Worm (Caenorhabditis elegans) whole organism, early embryonic: ENCODE data around the gene T26C5.5.
A peak's percentile ranks its signal among the peaks of the same experiment; 100 is the strongest.

ENCODE experiments used
- B0310.2 ChIP-seq: sonication (generic microtip); optimal IDR thresholded peaks from 2 replicates; lab custom pipeline; 2016; ENCODE audit warnings: mild to moderate bottlenecking, missing genetic modification characterization, missing compliant biosample characterization
- F13C5.2 ChIP-seq: sonication (generic microtip); optimal IDR thresholded peaks from 2 replicates; lab custom pipeline; 2017; ENCODE audit warnings: mild to moderate bottlenecking, missing genetic modification characterization, inconsistent platforms, missing compliant biosample characterization
- aly-1 ChIP-seq: sonication (generic microtip); optimal IDR thresholded peaks from 2 replicates; lab custom pipeline; 2016; ENCODE audit warnings: missing genetic modification characterization, missing compliant biosample characterization
- ama-1 ChIP-seq: fragments of 150-350 bp; optimal IDR thresholded peaks from 2 replicates; lab custom pipeline; 2014
- ceh-13 ChIP-seq: fragments of 200-800 bp; sonication (Bioruptor generic); optimal IDR thresholded peaks from 2 replicates; lab custom pipeline; 2018; ENCODE audit warnings: mild to moderate bottlenecking, missing genetic modification characterization, missing compliant biosample characterization
- ceh-36 ChIP-seq: sonication (generic microtip); optimal IDR thresholded peaks from 2 replicates; lab custom pipeline; 2016; ENCODE audit warnings: missing genetic modification characterization, inconsistent platforms, missing compliant biosample characterization
- ets-7 ChIP-seq: sonication (generic microtip); optimal IDR thresholded peaks from 2 replicates; lab custom pipeline; 2016; ENCODE audit warnings: missing genotype, missing genetic modification characterization, missing compliant biosample characterization
- flt-1 ChIP-seq: fragments of 200-800 bp; sonication (Bioruptor generic); IDR thresholded peaks from 2 replicates; pipeline ENCODE4 v1.3.6; 2022; ENCODE audit warnings: missing genetic modification characterization, missing compliant biosample characterization
- hmbx-1 ChIP-seq: sonication (generic microtip); optimal IDR thresholded peaks from 2 replicates; lab custom pipeline; 2016; ENCODE audit warnings: mild to moderate bottlenecking, missing genetic modification characterization, missing compliant biosample characterization
- hmg-4 ChIP-seq: fragments of 200-800 bp; sonication (Bioruptor generic); optimal IDR thresholded peaks from 2 replicates; lab custom pipeline; 2018; ENCODE audit warnings: mild to moderate bottlenecking, missing genetic modification characterization, missing compliant biosample characterization
- hnd-1 ChIP-seq: sonication (generic microtip); optimal IDR thresholded peaks from 2 replicates; lab custom pipeline; 2016; ENCODE audit warnings: missing genetic modification characterization, missing compliant biosample characterization
- pes-1 ChIP-seq: fragments of 200-800 bp; sonication (Bioruptor generic); IDR thresholded peaks from 2 replicates; pipeline ENCODE4 v1.3.6; 2022; ENCODE audit warnings: missing genetic modification reagents, missing genetic modification characterization, missing compliant biosample characterization
- scrt-1 ChIP-seq: fragments of 200-800 bp; sonication (Bioruptor generic); IDR thresholded peaks from 2 replicates; pipeline ENCODE4 v1.3.6; 2022; ENCODE audit warnings: missing genetic modification characterization, missing compliant biosample characterization
- sea-1 ChIP-seq: fragments of 200-800 bp; sonication (Bioruptor generic); conservative IDR thresholded peaks from 2 replicates; pipeline ENCODE4 v1.3.6; 2022; ENCODE audit warnings: missing genetic modification characterization, missing compliant biosample characterization
- tbx-11 ChIP-seq: fragments of 200-800 bp; sonication (Bioruptor generic); IDR thresholded peaks from 2 replicates; pipeline ENCODE4 v1.3.6; 2022; ENCODE audit warnings: missing genetic modification characterization, missing compliant biosample characterization
- tbx-37 ChIP-seq: fragments of 200-800 bp; sonication (Bioruptor generic); conservative IDR thresholded peaks from 2 replicates; pipeline ENCODE4 v1.3.6; 2022; ENCODE audit warnings: missing genetic modification reagents, missing genetic modification characterization, missing compliant biosample characterization
- tra-4 ChIP-seq: sonication (generic microtip); optimal IDR thresholded peaks from 2 replicates; lab custom pipeline; 2017; ENCODE audit warnings: missing genetic modification characterization, missing compliant biosample characterization

Gene T26C5.5

DNA sequence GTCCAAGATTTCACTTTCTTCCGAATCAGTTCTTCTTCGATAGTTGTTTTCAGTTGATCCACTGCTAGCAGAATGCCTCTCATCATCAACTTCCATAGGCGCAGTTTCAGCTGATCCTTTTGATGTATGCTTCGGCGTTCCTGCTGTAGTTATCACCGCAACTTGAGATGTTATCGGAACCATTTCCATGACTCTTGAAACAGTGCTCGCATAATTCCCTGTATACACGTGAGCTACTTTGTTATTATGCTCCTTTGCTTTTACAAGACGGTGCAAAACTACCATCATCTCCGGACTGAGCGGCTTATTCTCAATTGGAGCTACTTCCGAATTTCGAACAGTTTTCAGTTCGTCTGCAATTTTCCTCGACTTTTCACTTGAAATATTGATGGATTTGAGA lies 30.6 kb upstream of the T26C5.5 start:
- no peak for TF ChIP-seq tbx-11 (GFP tag; lab: Robert Waterston, UW)
- TF ChIP-seq hmg-4 (GFP tag; lab: Kevin White, UChicago) = no peak
- no peak for TF ChIP-seq B0310.2 (tag; lab: Kevin White, UChicago)
- TF ChIP-seq tbx-37 = no peak
- TF ChIP-seq scrt-1 (GFP tag; lab: Robert Waterston, UW) = no peak
- TF ChIP-seq aly-1 (tag; lab: Kevin White, UChicago) = no peak
- no peak for TF ChIP-seq hnd-1 (tag; lab: Kevin White, UChicago)
- TF ChIP-seq hmbx-1 (tag; lab: Kevin White, UChicago) = no peak
- no peak for TF ChIP-seq ceh-13

DNA sequence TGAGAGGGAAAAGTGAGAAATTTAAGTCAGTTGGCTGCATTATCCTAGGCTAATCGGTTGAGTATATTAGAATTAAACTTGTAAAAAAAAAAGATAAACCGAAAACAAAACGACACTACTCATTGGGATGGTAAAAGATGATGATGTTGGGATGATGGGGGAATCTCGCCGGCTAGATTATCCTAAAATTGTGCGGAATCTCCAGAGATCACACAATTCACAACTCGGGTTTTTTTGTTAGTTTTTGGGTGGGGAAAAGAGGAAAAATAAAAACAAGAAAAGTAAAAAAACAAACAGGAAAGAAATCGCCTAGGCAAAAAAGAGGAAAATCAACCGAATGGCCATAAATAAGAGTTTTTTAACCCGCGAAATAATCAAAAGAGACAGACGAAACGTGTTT lies 28.6 kb upstream of the T26C5.5 start:
- TF ChIP-seq tra-4 (tag; lab: Kevin White, UChicago) = no peak
- no peak for TF ChIP-seq hmbx-1 (tag; lab: Kevin White, UChicago)
- TF ChIP-seq ets-7 (tag; lab: Kevin White, UChicago) = no peak
- TF ChIP-seq ceh-36 (tag; lab: Kevin White, UChicago) = no peak

DNA sequence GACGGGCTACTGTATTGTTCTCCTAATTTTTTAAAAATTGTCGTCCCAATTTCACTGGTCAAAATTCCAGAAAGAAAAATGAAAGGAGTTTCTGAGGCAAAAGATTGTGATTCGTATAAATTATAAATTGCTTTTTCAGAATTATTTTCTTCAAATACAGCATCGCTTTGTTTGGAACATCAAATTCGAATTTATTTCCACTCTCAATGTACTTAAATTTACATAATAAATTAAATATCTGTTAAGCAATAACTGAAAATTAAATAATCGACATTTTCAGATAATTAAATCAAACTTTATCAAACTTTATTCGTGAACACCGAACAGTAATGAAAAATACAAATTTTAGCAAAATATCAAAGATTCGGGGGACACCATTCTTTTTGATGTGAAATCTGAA lies 28.2 kb upstream of the T26C5.5 start:
- no peak for TF ChIP-seq hmg-4 (GFP tag; lab: Kevin White, UChicago)
- no peak for TF ChIP-seq scrt-1 (GFP tag; lab: Robert Waterston, UW)
- TF ChIP-seq ets-7 (tag; lab: Kevin White, UChicago) = no peak
- TF ChIP-seq F13C5.2 = no peak
- no peak for TF ChIP-seq tbx-37
- no peak for TF ChIP-seq tra-4 (tag; lab: Kevin White, UChicago)
- TF ChIP-seq hmbx-1 (tag; lab: Kevin White, UChicago) = no peak
- TF ChIP-seq ceh-13 = no peak
- no peak for TF ChIP-seq B0310.2 (tag; lab: Kevin White, UChicago)
- TF ChIP-seq ceh-36 (tag; lab: Kevin White, UChicago) = no peak
- TF ChIP-seq aly-1 (tag; lab: Kevin White, UChicago) = no peak
- no peak for TF ChIP-seq sea-1 (GFP tag; lab: Robert Waterston, UW)
- TF ChIP-seq tbx-11 (GFP tag; lab: Robert Waterston, UW) = no peak
- no peak for TF ChIP-seq ama-1
- no peak for TF ChIP-seq flt-1 (GFP tag; lab: Robert Waterston, UW)
- TF ChIP-seq pes-1 (GFP tag; lab: Robert Waterston, UW) = no peak
- no peak for TF ChIP-seq hnd-1 (tag; lab: Kevin White, UChicago)

DNA sequence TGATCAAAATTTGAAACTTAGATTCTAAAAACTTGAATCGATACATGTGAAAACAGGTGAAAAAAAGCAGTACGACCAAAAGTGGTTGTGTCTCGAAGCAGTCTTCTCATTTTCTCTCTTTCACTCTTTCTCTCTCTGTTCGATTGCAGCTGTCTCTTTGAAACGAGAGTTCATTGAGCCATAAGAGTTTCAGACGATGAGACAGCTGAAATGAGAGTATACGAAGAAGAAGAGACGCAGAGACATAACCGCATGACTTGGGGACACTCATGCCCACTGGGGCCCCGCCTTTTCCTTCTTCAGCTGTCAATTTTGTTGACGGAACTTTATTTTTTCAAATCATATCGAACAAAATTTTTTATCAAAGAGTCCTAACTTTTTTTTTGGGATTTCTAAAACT lies 27.4 kb upstream of the T26C5.5 start:
- TF ChIP-seq ets-7 (tag; lab: Kevin White, UChicago) (no peak), B0310.2 (tag; lab: Kevin White, UChicago) (no peak), flt-1 (GFP tag; lab: Robert Waterston, UW) (peak; percentile 12; the same call in 1 of the 2 replicates), F13C5.2 (peak; percentile 38), hmg-4 (GFP tag; lab: Kevin White, UChicago) (peak; percentile 59)

DNA sequence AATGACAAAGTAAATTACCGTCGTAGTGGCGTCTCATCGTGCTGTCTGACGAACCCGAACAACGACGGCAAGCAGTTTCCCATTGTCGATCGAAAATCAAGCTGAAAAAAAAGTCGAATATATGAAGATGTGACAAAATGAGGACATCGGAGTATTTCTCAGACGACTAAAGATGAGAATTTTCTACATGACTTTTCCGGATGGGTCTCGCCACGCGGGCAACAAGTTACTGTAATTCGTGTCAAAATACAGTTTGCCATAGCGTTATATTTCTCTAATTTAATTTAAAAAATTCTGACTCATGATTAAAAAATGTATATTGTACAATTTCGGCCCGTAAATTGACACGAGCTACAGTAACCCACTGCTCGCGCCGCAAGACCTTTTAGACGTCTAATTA lies 26.4 kb upstream of the T26C5.5 start, which contains the start of gene C01G6.4:
C01G6.4 (minus strand) TSS at position 101 of the 400 bp plus-strand sequence.
- TF ChIP-seq hmbx-1 (tag; lab: Kevin White, UChicago) (no peak), flt-1 (GFP tag; lab: Robert Waterston, UW) (no peak), F13C5.2 (no peak), aly-1 (tag; lab: Kevin White, UChicago) (no peak), tbx-37 (no peak), tra-4 (tag; lab: Kevin White, UChicago) (no peak), tbx-11 (GFP tag; lab: Robert Waterston, UW) (no peak), ceh-36 (tag; lab: Kevin White, UChicago) (no peak), ama-1 (no peak), scrt-1 (GFP tag; lab: Robert Waterston, UW) (no peak), sea-1 (GFP tag; lab: Robert Waterston, UW) (no peak), ceh-13 (no peak), ets-7 (tag; lab: Kevin White, UChicago) (no peak), hmg-4 (GFP tag; lab: Kevin White, UChicago) (no peak), B0310.2 (tag; lab: Kevin White, UChicago) (no peak), pes-1 (GFP tag; lab: Robert Waterston, UW) (no peak)

DNA sequence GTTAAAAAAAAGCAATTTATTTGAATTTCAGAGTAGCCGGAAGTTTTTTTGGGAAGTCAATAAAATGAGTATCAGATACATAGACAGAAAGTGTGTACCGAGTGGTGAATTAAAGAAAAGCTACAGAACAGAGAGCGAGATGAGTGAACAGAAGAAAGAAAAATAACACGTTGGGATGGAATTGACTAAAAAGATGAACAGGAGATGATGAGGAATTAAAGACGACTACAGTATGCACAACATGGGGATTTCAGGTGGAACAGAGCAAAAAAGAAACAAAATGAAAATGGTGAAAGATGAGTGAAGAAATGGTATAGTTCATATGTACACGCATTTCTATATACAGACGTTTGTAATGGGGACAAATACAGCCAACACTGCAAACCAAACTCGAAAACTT lies 24.7 kb upstream of the T26C5.5 start:
- no peak for TF ChIP-seq aly-1 (tag; lab: Kevin White, UChicago)
- peak; percentile 17 for TF ChIP-seq ama-1

DNA sequence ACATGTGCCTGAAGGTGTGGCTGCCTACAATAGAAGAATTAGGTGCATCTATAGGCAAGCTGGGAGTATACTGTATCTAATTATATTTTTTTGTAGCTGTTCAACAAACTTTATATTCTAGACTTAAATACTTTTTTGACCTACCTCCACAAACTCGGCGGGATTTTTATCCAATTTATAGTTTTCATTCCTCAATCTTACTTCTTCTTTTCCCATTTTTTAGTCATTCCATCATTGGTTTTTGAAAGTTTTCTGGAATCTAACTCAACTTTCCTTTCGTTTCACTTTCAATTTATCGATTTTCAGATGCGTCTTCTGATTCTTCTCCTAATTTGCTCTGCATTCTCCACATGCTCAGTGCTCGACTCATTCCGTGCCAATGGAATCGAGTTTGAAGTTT lies 23.0 kb upstream of the T26C5.5 start, which contains the start of gene C01G6.3:
C01G6.3 (plus strand) TSS at position 301 of the 400 bp plus-strand sequence.
- no peak for TF ChIP-seq pes-1 (GFP tag; lab: Robert Waterston, UW)
- TF ChIP-seq B0310.2 (tag; lab: Kevin White, UChicago) = no peak
- no peak for TF ChIP-seq scrt-1 (GFP tag; lab: Robert Waterston, UW)
- TF ChIP-seq ets-7 (tag; lab: Kevin White, UChicago) = no peak
- no peak for TF ChIP-seq sea-1 (GFP tag; lab: Robert Waterston, UW)
- no peak for TF ChIP-seq hmbx-1 (tag; lab: Kevin White, UChicago)
- no peak for TF ChIP-seq F13C5.2
- no peak for TF ChIP-seq flt-1 (GFP tag; lab: Robert Waterston, UW)
- no peak for TF ChIP-seq aly-1 (tag; lab: Kevin White, UChicago)
- TF ChIP-seq tra-4 (tag; lab: Kevin White, UChicago) = no peak
- TF ChIP-seq ceh-13 = no peak
- no peak for TF ChIP-seq ama-1
- TF ChIP-seq hnd-1 (tag; lab: Kevin White, UChicago) = no peak
- TF ChIP-seq tbx-37 = no peak
- TF ChIP-seq ceh-36 (tag; lab: Kevin White, UChicago) = no peak
- no peak for TF ChIP-seq tbx-11 (GFP tag; lab: Robert Waterston, UW)
- no peak for TF ChIP-seq hmg-4 (GFP tag; lab: Kevin White, UChicago)

DNA sequence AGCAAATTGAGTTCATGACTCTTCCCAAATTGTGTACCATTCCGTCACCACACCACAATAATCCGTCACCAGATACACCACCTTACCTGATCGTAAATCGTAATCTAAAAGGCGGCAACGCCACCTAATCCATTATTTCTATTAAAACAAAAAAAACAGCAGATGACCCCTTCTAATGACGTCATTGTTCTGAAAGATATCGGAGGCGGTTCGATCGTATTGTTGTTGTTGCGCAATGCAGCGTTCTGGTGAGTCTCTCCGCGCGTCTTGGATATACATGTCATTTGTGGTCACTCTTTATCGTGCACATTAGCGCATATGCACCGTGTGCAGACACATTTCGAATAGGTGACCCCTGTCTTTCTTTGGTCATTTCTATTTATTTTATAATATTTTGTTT lies 22.4 kb upstream of the T26C5.5 start:
- TF ChIP-seq ceh-36 (tag; lab: Kevin White, UChicago) (peak; percentile 59), pes-1 (GFP tag; lab: Robert Waterston, UW) (peak; percentile 56), hmg-4 (GFP tag; lab: Kevin White, UChicago) (no peak)
